Fruit fly (Drosophila melanogaster) whole organism, embryonic: ENCODE data around the gene frj.

ENCODE experiments used
- Antp ChIP-seq: fragments of 200-800 bp; sonication (Bioruptor generic); optimal IDR thresholded peaks from 3 replicates; lab custom pipeline; 2016; ENCODE audit warnings: missing biosample characterization, missing genetic modification characterization
- BEAF-32 ChIP-seq: fragments of 200-800 bp; sonication (Bioruptor generic); optimal IDR thresholded peaks from 3 replicates; lab custom pipeline; 2017; ENCODE audit warnings: missing biosample characterization, missing genetic modification characterization, mild to moderate bottlenecking, moderate library complexity, missing genetic modification reagents
- CG10209 ChIP-seq: fragments of 200-800 bp; sonication (Bioruptor generic); optimal IDR thresholded peaks from 3 replicates; lab custom pipeline; 2017; ENCODE audit warnings: missing biosample characterization, mild to moderate bottlenecking, missing genetic modification characterization, missing genetic modification reagents
- CG10543 ChIP-seq: fragments of 200-800 bp; sonication (Bioruptor generic); optimal IDR thresholded peaks from 3 replicates; lab custom pipeline; 2017; ENCODE audit warnings: missing biosample characterization, mild to moderate bottlenecking, missing genetic modification characterization, moderate library complexity
- CG11093 ChIP-seq: fragments of 200-800 bp; sonication (Bioruptor generic); IDR thresholded peaks from 3 replicates; pipeline ENCODE4 v1.3.6; 2022; ENCODE audit warnings: missing biosample characterization, missing genetic modification characterization
- CG12104 ChIP-seq: fragments of 200-800 bp; sonication (Bioruptor generic); optimal IDR thresholded peaks from 3 replicates; lab custom pipeline; 2016; ENCODE audit warnings: missing biosample characterization, missing genetic modification characterization
- CG12769 ChIP-seq: fragments of 200-800 bp; sonication (Bioruptor generic); optimal IDR thresholded peaks from 2 replicates; lab custom pipeline; 2019; ENCODE audit warnings: missing biosample characterization, mild to moderate bottlenecking, missing genetic modification characterization, moderate library complexity
- CG14710 ChIP-seq: fragments of 200-800 bp; sonication (Bioruptor generic); optimal IDR thresholded peaks from 3 replicates; lab custom pipeline; 2019; ENCODE audit warnings: missing biosample characterization, mild to moderate bottlenecking, missing genetic modification characterization, moderate library complexity
- CG16815 ChIP-seq: fragments of 200-800 bp; sonication (Bioruptor generic); optimal IDR thresholded peaks from 3 replicates; lab custom pipeline; 2017; ENCODE audit warnings: missing biosample characterization, mild to moderate bottlenecking, missing genetic modification characterization
- CG2678 ChIP-seq: fragments of 200-800 bp; sonication (Bioruptor generic); optimal IDR thresholded peaks from 3 replicates; lab custom pipeline; 2019; ENCODE audit warnings: missing biosample characterization, mild to moderate bottlenecking, missing genetic modification characterization, moderate library complexity
- CG3065 ChIP-seq: fragments of 200-800 bp; sonication (Bioruptor generic); optimal IDR thresholded peaks from 2 replicates; lab custom pipeline; 2016; ENCODE audit warnings: missing biosample characterization, missing genetic modification characterization
- CG32767 ChIP-seq: fragments of 200-800 bp; sonication (Bioruptor generic); IDR thresholded peaks from 2 replicates; pipeline ENCODE4 v1.3.6; 2022; ENCODE audit warnings: missing biosample characterization, missing genetic modification characterization
- CG32772 ChIP-seq: fragments of 200-800 bp; sonication (Bioruptor generic); IDR thresholded peaks from 2 replicates; pipeline ENCODE4 v1.3.6; 2022; ENCODE audit warnings: missing biosample characterization, missing genetic modification characterization
- CG3726 ChIP-seq: fragments of 200-800 bp; sonication (Bioruptor generic); IDR thresholded peaks from 3 replicates; pipeline ENCODE4, ENCODE4 v1.3.6; 2022; ENCODE audit warnings: missing biosample characterization, missing genetic modification characterization
- CG4360 ChIP-seq: fragments of 200-800 bp; sonication (Bioruptor generic); IDR thresholded peaks from 2 replicates; pipeline ENCODE4 v1.3.6; 2022; ENCODE audit warnings: missing biosample characterization, missing genetic modification characterization
- CG4707 ChIP-seq: fragments of 200-800 bp; sonication (Bioruptor generic); optimal IDR thresholded peaks from 2 replicates; lab custom pipeline; 2018; ENCODE audit warnings: missing biosample characterization, mild to moderate bottlenecking, missing genetic modification characterization, moderate library complexity
- CG4820 ChIP-seq: fragments of 200-800 bp; sonication (Bioruptor generic); optimal IDR thresholded peaks from 3 replicates; lab custom pipeline; 2016; ENCODE audit warnings: missing biosample characterization, missing genetic modification characterization
- CG5953 ChIP-seq: fragments of 200-800 bp; sonication (Bioruptor generic); IDR thresholded peaks from 2 replicates; pipeline ENCODE4 v1.3.6; 2022; ENCODE audit warnings: missing biosample characterization, missing genetic modification characterization
- CG6654 ChIP-seq: fragments of 200-800 bp; sonication (Bioruptor generic); optimal IDR thresholded peaks from 2 replicates; lab custom pipeline; 2017; ENCODE audit warnings: missing biosample characterization, mild to moderate bottlenecking, missing genetic modification characterization
- CG7271 ChIP-seq: fragments of 200-800 bp; sonication (Bioruptor generic); optimal IDR thresholded peaks from 2 replicates; lab custom pipeline; 2018; ENCODE audit warnings: missing biosample characterization, mild to moderate bottlenecking, missing genetic modification characterization, moderate library complexity
- CG8089 ChIP-seq: fragments of 200-800 bp; sonication (Bioruptor generic); optimal IDR thresholded peaks from 3 replicates; lab custom pipeline; 2016; ENCODE audit warnings: missing biosample characterization, missing genetic modification characterization
- CG8478 ChIP-seq: fragments of >200 bp; optimal IDR thresholded peaks from 2 replicates; lab custom pipeline; 2018
- CG8924 ChIP-seq: fragments of 200-800 bp; optimal IDR thresholded peaks from 3 replicates; lab custom pipeline; 2019; ENCODE audit warnings: missing biosample characterization, mild to moderate bottlenecking, missing genetic modification characterization, moderate library complexity
- Dll ChIP-seq: fragments of 200-800 bp; sonication (Bioruptor generic); IDR thresholded peaks from 4 replicates; pipeline ENCODE4 v1.3.6; 2022; ENCODE audit warnings: missing biosample characterization, missing genetic modification characterization; ENCODE audit not compliant: partially characterized antibody
- H2.0 ChIP-seq: fragments of 200-800 bp; sonication (Bioruptor generic); IDR thresholded peaks from 2 replicates; pipeline ENCODE4 v1.3.6; 2022; ENCODE audit warnings: missing biosample characterization, missing genetic modification characterization
- HmgD ChIP-seq: fragments of 200-800 bp; sonication (Bioruptor generic); optimal IDR thresholded peaks from 3 replicates; lab custom pipeline; 2016; ENCODE audit warnings: missing biosample characterization, missing genetic modification characterization
- Hmx ChIP-seq: fragments of 200-800 bp; sonication (Bioruptor generic); optimal IDR thresholded peaks from 2 replicates; lab custom pipeline; 2016; ENCODE audit warnings: missing biosample characterization, missing genetic modification characterization
- Jarid2 ChIP-seq: fragments of 200-800 bp; sonication (Bioruptor generic); optimal IDR thresholded peaks from 3 replicates; lab custom pipeline; 2017; ENCODE audit warnings: mild to moderate bottlenecking, missing biosample characterization, missing genetic modification reagents, missing genetic modification characterization
- MESR4 ChIP-seq: fragments of 200-800 bp; sonication (Bioruptor generic); optimal IDR thresholded peaks from 2 replicates; lab custom pipeline; 2018; ENCODE audit warnings: missing biosample characterization, mild to moderate bottlenecking, missing genetic modification characterization, moderate library complexity
- Oli ChIP-seq: fragments of 200-800 bp; sonication (Bioruptor generic); optimal IDR thresholded peaks from 2 replicates; lab custom pipeline; 2018; ENCODE audit warnings: missing biosample characterization, mild to moderate bottlenecking, missing genetic modification characterization, moderate library complexity
- Optix ChIP-seq: fragments of 200-800 bp; sonication (Bioruptor generic); IDR thresholded peaks from 3 replicates; pipeline ENCODE4 v1.3.6; 2022; ENCODE audit warnings: missing biosample characterization, missing genetic modification characterization
- Ptx1 ChIP-seq: fragments of 200-800 bp; sonication (Bioruptor generic); IDR thresholded peaks from 2 replicates; pipeline ENCODE4 v1.3.6; 2022; ENCODE audit warnings: missing biosample characterization, missing genetic modification characterization
- Six4 ChIP-seq: fragments of 200-800 bp; sonication (Bioruptor generic); optimal IDR thresholded peaks from 2 replicates; lab custom pipeline; 2016; ENCODE audit warnings: missing biosample characterization, missing genetic modification characterization
- Spps ChIP-seq: fragments of 200-800 bp; sonication (Bioruptor generic); optimal IDR thresholded peaks from 2 replicates; lab custom pipeline; 2018; ENCODE audit warnings: missing biosample characterization, mild to moderate bottlenecking, missing genetic modification characterization
- ab ChIP-seq: fragments of 200-800 bp; sonication (Bioruptor generic); optimal IDR thresholded peaks from 2 replicates; lab custom pipeline; 2016; ENCODE audit warnings: missing biosample characterization, missing genetic modification characterization
- ato ChIP-seq: fragments of 200-800 bp; sonication (Bioruptor generic); IDR thresholded peaks from 2 replicates; pipeline ENCODE4 v1.3.6; 2022; ENCODE audit warnings: missing biosample characterization, missing genetic modification characterization; ENCODE audit not compliant: partially characterized antibody
- cad ChIP-seq: fragments of >200 bp; optimal IDR thresholded peaks from 2 replicates; lab custom pipeline; 2017; ENCODE audit warnings: missing biosample characterization, missing genetic modification characterization
- crp ChIP-seq, 2 experiments: fragments of 200-800 bp; sonication (Bioruptor generic); optimal IDR thresholded peaks; 2 replicates in 1 of 2; 3 replicates in 1 of 2; lab custom pipeline; 2017; ENCODE audit warnings: missing biosample characterization in 2 of 2, missing genetic modification characterization in 2 of 2, mild to moderate bottlenecking in 1 of 2, moderate library complexity in 1 of 2
- disco-r ChIP-seq: fragments of 200-800 bp; sonication (Bioruptor generic); optimal IDR thresholded peaks from 2 replicates; lab custom pipeline; 2016; ENCODE audit warnings: missing biosample characterization, missing genetic modification characterization
- fru ChIP-seq: fragments of >200 bp; optimal IDR thresholded peaks from 2 replicates; lab custom pipeline; 2017
- hb ChIP-seq: fragments of 200-800 bp; sonication (Bioruptor generic); IDR thresholded peaks from 3 replicates; pipeline ENCODE4 v1.3.6; 2022; ENCODE audit warnings: missing biosample characterization, missing genetic modification characterization; ENCODE audit not compliant: partially characterized antibody
- jigr1 ChIP-seq: fragments of 200-800 bp; sonication (Bioruptor generic); IDR thresholded peaks from 3 replicates; pipeline ENCODE4 v1.3.6; 2022; ENCODE audit warnings: missing biosample characterization, missing genetic modification characterization
- nom ChIP-seq: fragments of 200-800 bp; sonication (Bioruptor generic); optimal IDR thresholded peaks from 2 replicates; lab custom pipeline; 2017; ENCODE audit warnings: missing biosample characterization, missing genetic modification characterization, mild to moderate bottlenecking, moderate library complexity, missing genetic modification reagents
- rib ChIP-seq: fragments of 200-800 bp; sonication (Bioruptor generic); IDR thresholded peaks from 2 replicates; pipeline ENCODE4 v1.3.6; 2022; ENCODE audit warnings: missing biosample characterization, missing genetic modification characterization
- sima ChIP-seq: fragments of 200-800 bp; sonication (Bioruptor generic); optimal IDR thresholded peaks from 2 replicates; lab custom pipeline; 2016; ENCODE audit warnings: missing biosample characterization, missing genetic modification characterization
- sob ChIP-seq: fragments of 200-800 bp; sonication (Bioruptor generic); IDR thresholded peaks from 2 replicates; pipeline ENCODE4 v1.3.6; 2022; ENCODE audit warnings: missing biosample characterization, missing genetic modification characterization
- sqz ChIP-seq: fragments of 200-800 bp; sonication (Bioruptor generic); optimal IDR thresholded peaks from 3 replicates; lab custom pipeline; 2018; ENCODE audit warnings: missing biosample characterization, mild to moderate bottlenecking, missing genetic modification characterization
- ssp ChIP-seq: fragments of 200-800 bp; sonication (Bioruptor generic); IDR thresholded peaks from 2 replicates; pipeline ENCODE4 v1.3.6; 2022; ENCODE audit warnings: missing biosample characterization, missing genetic modification characterization
- stwl ChIP-seq: fragments of 200-800 bp; sonication (Bioruptor generic); optimal IDR thresholded peaks from 3 replicates; lab custom pipeline; 2018; ENCODE audit warnings: missing biosample characterization, mild to moderate bottlenecking, missing genetic modification characterization, moderate library complexity
- trem ChIP-seq: fragments of 200-800 bp; optimal IDR thresholded peaks from 3 replicates; lab custom pipeline; 2019; ENCODE audit warnings: missing biosample characterization, mild to moderate bottlenecking, missing genetic modification characterization, moderate library complexity
- zfh2 ChIP-seq: fragments of 200-800 bp; sonication (Bioruptor generic); optimal IDR thresholded peaks from 2 replicates; lab custom pipeline; 2016; ENCODE audit warnings: missing biosample characterization, missing genetic modification characterization

The frj gene

dm6 chr2L:6488676-6489140 is 32.9 kb downstream of the frj start, which contains the start of the genes KFase and epsilonCOP (continued):
- peak; percentile 89 for TF ChIP-seq CG14710
- 0 out of 3 replicates have a peak, but pooled peaks have one; percentile 12 for TF ChIP-seq CG11093 (GFP tag; lab: Robert Waterston, UW)
- peak; percentile 63; the same call in 1 of the 2 replicates for TF ChIP-seq ato (GFP tag; lab: Robert Waterston, UW)
- TF ChIP-seq fru (lab: Kevin White, UChicago), result no peak
- no peak for TF ChIP-seq CG12769 (tag; lab: Kevin White, UChicago)
- peak; percentile 59; the same call in 1 of the 3 replicates for TF ChIP-seq jigr1 (GFP tag; lab: Robert Waterston, UW)
- peak; percentile 42; the same call in 1 of the 2 replicates for TF ChIP-seq Ptx1 (GFP tag; lab: Robert Waterston, UW)
- no peak for TF ChIP-seq Jarid2 (GFP tag; lab: Kevin White, UChicago)
- TF ChIP-seq Oli (tag; lab: Kevin White, UChicago), result no peak
- no peak for TF ChIP-seq CG6654 (GFP tag; lab: Kevin White, UChicago)
- no peak for TF ChIP-seq MESR4
- TF ChIP-seq CG8478 (lab: Kevin White, UChicago), result no peak
- no peak for TF ChIP-seq CG32772 (GFP tag; lab: Robert Waterston, UW)
- peak; percentile 76; the same call in 3 of the 4 replicates for TF ChIP-seq Dll (GFP tag; lab: Robert Waterston, UW)
- TF ChIP-seq CG7271, result peak; percentile 17
- no peak for TF ChIP-seq nom (GFP tag; lab: Kevin White, UChicago)
- no peak for TF ChIP-seq CG8089 (GFP tag; lab: Kevin White, UChicago)
- no peak for TF ChIP-seq cad (GFP tag; lab: Kevin White, UChicago)
- TF ChIP-seq BEAF-32 (GFP tag; lab: Kevin White, UChicago), result peak; percentile 65
- TF ChIP-seq CG5953, result peak; percentile 55; the same call in 1 of the 2 replicates
- TF ChIP-seq sob (GFP tag; lab: Robert Waterston, UW), result peak; percentile 74
- no peak for TF ChIP-seq CG32767 (GFP tag; lab: Robert Waterston, UW)
- peak; percentile 100 for TF ChIP-seq stwl (tag; lab: Kevin White, UChicago)
- TF ChIP-seq hb (GFP tag; lab: Robert Waterston, UW), result peak; percentile 66; the same call in 2 of the 3 replicates
- TF ChIP-seq Optix (GFP tag; lab: Robert Waterston, UW), result no peak
- TF ChIP-seq CG12104, result peak; percentile 63
- TF ChIP-seq CG4707 (GFP tag; lab: Kevin White, UChicago), result no peak
- peak in 1 of 2 experiments; percentile 23 for TF ChIP-seq crp (GFP tag; optimal IDR thresholded peaks at IDR 0.05; lab: Kevin White, UChicago)
- TF ChIP-seq CG10209 (GFP tag; lab: Kevin White, UChicago), result peak; percentile 41
- TF ChIP-seq zfh2 (GFP tag; lab: Kevin White, UChicago), result peak; percentile 59
- 0 out of 2 replicates have a peak, but pooled peaks have one; percentile 30 for TF ChIP-seq rib (GFP tag; lab: Robert Waterston, UW)
- TF ChIP-seq trem (tag; lab: Kevin White, UChicago), result peak; percentile 85
- TF ChIP-seq CG4360 (GFP tag; lab: Robert Waterston, UW), result no peak
- TF ChIP-seq ssp (GFP tag; lab: Robert Waterston, UW), result peak; percentile 80
- peak; percentile 63 for TF ChIP-seq CG2678 (tag; lab: Kevin White, UChicago)
- TF ChIP-seq disco-r (GFP tag; lab: Kevin White, UChicago), result peak; percentile 48
- no peak for TF ChIP-seq CG16815 (GFP tag; lab: Kevin White, UChicago)
- TF ChIP-seq CG10543 (GFP tag; lab: Kevin White, UChicago), result peak; percentile 59
- TF ChIP-seq sima, result peak; percentile 40
- peak; percentile 12 for TF ChIP-seq Spps
- no peak for TF ChIP-seq ab
- TF ChIP-seq sqz (GFP tag; lab: Kevin White, UChicago), result peak; percentile 53
- TF ChIP-seq Six4 (GFP tag; lab: Kevin White, UChicago), result no peak
- TF ChIP-seq Antp, result peak; percentile 16
- peak; percentile 26; the same call in 1 of the 2 replicates for TF ChIP-seq H2.0 (GFP tag; lab: Robert Waterston, UW)
- TF ChIP-seq CG4820 (GFP tag; lab: Kevin White, UChicago), result peak; percentile 46
- no peak for TF ChIP-seq HmgD (GFP tag; lab: Kevin White, UChicago)
- peak; percentile 48 for TF ChIP-seq CG8924
- TF ChIP-seq CG3726 (GFP tag; lab: Robert Waterston, UW), result no peak
- no peak for TF ChIP-seq CG3065
- TF ChIP-seq Hmx (GFP tag; lab: Kevin White, UChicago), result no peak
